Fruit fly (Drosophila melanogaster): ENCODE data around the gene CG9213.

Gene CG9213

DNA sequence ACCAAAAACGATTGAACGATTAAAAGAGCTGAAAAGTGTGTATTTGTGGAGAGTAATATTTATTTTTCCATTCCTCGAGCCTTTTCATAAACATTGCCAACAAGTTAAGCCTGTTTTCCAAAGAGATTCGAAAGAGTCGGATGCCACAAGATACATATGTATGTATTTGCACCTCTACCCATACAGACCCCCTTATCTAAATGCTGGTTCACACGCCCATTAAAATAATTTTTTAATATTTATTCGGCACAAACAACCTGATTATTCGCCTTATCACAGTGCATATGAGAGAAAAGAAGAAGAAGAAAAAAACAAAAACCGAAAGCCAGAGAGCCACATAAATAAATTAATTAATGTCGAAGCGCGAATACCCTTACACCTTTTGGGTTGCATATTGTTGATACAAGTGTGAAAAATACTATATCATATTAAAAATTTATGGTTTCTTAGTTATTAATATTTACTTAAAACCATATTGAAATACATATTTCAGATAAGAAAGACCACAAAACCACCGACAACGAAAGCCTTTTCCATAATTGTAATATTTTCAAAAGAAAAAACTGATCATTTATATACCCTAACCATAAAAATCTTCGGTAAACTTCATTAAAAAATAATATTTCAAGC is 5.9 kb downstream of the CG9213 start:
- TF ChIP-seq CG17801 (GFP tag; optimal IDR thresholded peaks at IDR 0.05; ENCODE audit: partially characterized antibody), result peak; percentile 21

dm6 chrX:15555945-15556344 is 18.4 kb downstream of the CG9213 start, which contains the start of gene CG42300:
CG42300 (minus strand) TSS chrX:15556045.
- TF ChIP-seq CG17801 (GFP tag; optimal IDR thresholded peaks at IDR 0.05; ENCODE audit: partially characterized antibody), result no peak

- TF ChIP-seq CG17801 (GFP tag; optimal IDR thresholded peaks at IDR 0.05; ENCODE audit: partially characterized antibody), result peak; percentile 87
These were observed 20.1 kb downstream of the CG9213 start, which contains the start of gene Ac13E for dm6 chrX:15554256-15554678. Ac13E (minus strand) TSS chrX:15554278.

DNA sequence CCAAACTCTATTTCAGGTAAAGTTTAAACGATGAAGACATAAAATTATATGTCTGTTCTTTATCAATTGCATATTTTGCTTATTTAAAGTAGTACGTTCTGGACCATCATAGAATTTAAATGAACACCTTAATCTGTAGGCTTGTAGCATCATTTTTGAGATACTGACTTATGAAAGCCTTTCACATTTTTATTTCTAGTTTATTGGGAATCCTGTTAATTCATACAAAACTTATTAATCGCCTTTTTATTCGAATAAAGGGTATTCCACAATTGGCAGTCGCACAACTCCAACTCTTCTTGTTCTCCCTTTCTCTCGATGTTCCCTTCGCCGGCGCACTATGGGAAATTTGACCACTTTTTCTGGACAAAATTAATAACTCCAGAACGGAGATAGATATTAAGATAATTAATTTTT is 21.9 kb downstream of the CG9213 start:
- no peak for TF ChIP-seq CG17801 (GFP tag; optimal IDR thresholded peaks at IDR 0.05; ENCODE audit: partially characterized antibody)

DNA sequence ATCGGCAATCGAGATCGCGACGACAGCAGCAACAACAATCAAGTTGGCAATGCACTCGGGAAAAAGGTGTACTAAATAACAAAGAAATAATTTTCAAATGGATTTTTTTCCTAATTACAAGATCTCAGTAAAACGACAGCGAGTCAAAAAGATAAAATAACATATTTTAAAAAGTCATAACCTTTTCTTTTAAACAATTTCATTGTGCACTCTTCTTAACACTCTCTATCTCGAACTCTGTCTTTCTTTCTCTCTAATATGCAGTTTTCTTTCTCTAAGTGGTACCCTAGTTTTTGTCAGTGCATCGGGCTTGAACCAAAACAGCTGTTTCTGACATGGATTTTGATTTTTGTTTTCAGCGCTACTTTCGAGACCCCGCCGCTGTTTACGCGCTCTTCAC is 25.3 kb downstream of the CG9213 start:
- no peak for TF ChIP-seq CG17801 (GFP tag; optimal IDR thresholded peaks at IDR 0.05; ENCODE audit: partially characterized antibody)

DNA sequence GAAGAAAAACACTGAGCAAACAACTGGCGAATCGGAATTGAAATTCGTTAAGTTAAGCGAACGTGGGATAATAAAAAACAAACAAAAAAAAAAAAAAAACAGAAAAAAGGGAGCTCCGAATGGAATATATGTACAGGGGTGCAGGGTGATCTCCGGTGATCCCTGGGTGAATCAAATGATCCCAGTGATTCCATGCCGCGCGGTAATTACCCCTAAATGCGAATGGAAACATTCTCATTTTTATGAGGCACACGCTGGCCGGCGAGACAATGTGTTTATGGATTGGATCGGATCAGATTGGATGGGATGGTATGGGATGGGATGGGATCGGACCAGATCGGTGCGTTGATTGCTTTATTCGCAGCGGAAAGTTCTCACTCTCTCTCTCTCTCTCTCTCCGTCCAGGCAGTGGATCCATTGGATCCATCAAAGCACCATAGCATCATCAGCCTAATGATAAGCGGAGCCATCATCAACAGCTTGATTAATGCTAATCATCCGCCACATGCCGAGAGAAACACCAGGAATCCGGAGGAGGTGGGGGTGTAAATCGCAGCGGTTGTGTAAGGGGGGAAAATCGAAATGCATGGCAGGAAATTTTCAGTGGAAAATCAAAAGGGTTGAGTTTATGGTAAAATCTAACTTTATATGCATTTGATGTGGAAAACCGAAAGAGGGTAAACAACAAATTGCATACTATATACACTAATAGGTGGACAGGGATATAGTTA is 28.7 kb downstream of the CG9213 start:
- TF ChIP-seq CG17801 (GFP tag; optimal IDR thresholded peaks at IDR 0.05; ENCODE audit: partially characterized antibody), result no peak

DNA sequence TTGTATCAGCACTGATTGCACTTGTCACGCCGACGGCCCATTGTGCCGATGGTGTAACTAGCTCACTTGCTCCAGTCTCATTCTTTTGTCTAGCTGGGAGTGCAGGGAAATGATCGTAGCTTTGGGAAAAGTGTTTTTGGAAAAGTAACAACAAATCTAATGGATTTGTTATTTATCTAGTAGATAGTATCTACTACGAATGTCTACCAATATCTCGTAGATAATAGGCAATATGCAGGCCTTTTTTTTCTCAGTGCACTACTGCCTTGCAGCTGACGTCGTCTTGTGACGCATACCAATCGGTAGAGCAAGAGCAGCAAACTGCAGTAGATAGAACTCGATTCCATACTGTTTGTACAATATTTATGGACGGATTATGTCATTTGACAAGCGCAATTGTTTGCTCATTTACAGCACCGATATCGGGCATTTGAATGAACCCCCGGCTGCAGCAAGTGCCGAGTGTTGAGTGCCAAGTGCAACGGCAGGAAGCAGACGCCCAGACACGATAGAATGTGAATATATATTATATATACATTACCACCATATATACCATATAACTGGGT is 30.8 kb downstream of the CG9213 start:
- no peak for TF ChIP-seq CG17801 (GFP tag; optimal IDR thresholded peaks at IDR 0.05; ENCODE audit: partially characterized antibody)

- no peak for TF ChIP-seq CG17801 (GFP tag; optimal IDR thresholded peaks at IDR 0.05; ENCODE audit: partially characterized antibody)
These were observed 34.4 kb downstream of the CG9213 start for dm6 chrX:15539856-15540488.

DNA sequence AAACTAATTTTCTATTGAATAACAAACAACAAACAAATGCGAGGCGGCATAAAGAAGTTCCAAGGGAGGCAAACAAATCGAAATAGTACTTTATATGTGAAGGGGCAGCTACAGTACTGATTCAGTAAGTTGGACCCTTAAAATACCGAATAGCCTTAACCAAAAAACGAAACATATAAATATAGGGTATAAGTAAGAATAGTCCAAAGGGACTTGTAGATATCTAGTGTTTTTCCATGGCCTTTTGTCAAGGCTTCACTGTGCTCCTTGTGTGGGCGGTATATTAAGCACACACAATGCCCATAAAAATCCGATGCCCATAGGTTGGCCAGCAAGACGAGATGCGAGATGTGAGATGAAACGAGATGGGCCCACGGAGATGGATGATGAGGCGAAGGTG is 42.3 kb downstream of the CG9213 start:
- TF ChIP-seq CG17801 (GFP tag; optimal IDR thresholded peaks at IDR 0.05; ENCODE audit: partially characterized antibody), result no peak

DNA sequence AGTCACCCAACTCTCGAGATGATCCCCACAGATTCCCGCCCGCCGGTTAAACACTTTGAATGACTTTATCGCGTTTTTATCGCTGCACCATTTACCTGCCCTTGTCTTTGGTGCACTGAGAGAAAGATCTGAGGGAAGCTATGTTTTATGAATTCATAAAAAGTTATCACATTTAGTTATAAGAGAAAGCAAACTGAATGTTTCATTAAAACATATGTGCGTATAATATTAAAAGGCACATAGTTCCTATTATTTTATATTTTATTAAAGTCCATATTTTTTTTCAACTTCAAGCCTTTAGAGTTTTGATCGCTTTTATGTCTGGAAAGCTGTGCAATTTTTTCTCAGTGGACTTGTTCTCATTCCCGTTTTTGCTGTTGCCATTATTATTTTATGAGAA is 44.0 kb downstream of the CG9213 start:
- TF ChIP-seq CG17801 (GFP tag; optimal IDR thresholded peaks at IDR 0.05; ENCODE audit: partially characterized antibody), result no peak

- TF ChIP-seq CG17801 (GFP tag; optimal IDR thresholded peaks at IDR 0.05; ENCODE audit: partially characterized antibody), result no peak
These were observed 44.4 kb downstream of the CG9213 start for dm6 chrX:15529958-15530357.

DNA sequence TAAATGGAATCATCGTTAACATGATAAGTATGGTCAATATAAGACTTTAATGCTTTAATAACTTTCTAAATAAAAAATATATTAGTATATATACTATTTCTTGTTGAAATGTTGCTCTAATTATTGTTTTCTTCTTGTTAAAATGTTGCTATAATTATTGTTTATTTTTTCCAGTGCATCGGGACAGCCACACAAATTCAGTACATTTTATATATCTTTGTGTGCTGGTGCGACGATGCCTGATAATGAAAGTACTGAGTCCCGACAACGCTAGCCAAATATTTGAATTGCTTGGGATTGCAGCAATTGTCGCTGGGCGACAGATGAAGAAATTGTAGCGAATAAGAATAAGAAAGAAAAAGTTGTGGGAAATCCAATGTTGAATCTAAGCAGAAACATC is 45.1 kb downstream of the CG9213 start:
- no peak for TF ChIP-seq CG17801 (GFP tag; optimal IDR thresholded peaks at IDR 0.05; ENCODE audit: partially characterized antibody)

- no peak for TF ChIP-seq CG17801 (GFP tag; optimal IDR thresholded peaks at IDR 0.05; ENCODE audit: partially characterized antibody)
These were observed 51.7 kb downstream of the CG9213 start for dm6 chrX:15522426-15523153.

Data from ovary, adult (tissue).